Fruit fly (Drosophila melanogaster): Measurements from ENCODE around the gene Sry-beta.

Gene Sry-beta

dm6 chr3R:30014977-30015514, 24.5 kb upstream of the Sry-beta start, which contains the start of gene CG7920 (continued):
- TF ChIP-seq chif (GFP tag; optimal IDR thresholded peaks at IDR 0.05) = no peak
- no peak for TF ChIP-seq fd96Cb (tag; optimal IDR thresholded peaks at IDR 0.05)
- TF ChIP-seq CG10366 (GFP tag; IDR thresholded peaks at IDR 0.05) = no peak
- peak; percentile 10 for TF ChIP-seq maf-S (GFP tag; optimal IDR thresholded peaks at IDR 0.05)
- no peak for TF ChIP-seq gce (GFP tag; IDR thresholded peaks at IDR 0.05)
- TF ChIP-seq oc (tag; optimal IDR thresholded peaks at IDR 0.05) = no peak
- peak; percentile 39 for TF ChIP-seq CG14710 (tag; optimal IDR thresholded peaks at IDR 0.05)
- no peak for TF ChIP-seq CG30431 (GFP tag; optimal IDR thresholded peaks at IDR 0.05)
- no peak for TF ChIP-seq CG43689 (GFP tag; IDR thresholded peaks at IDR 0.05)
- TF ChIP-seq bab2 (GFP tag; optimal IDR thresholded peaks at IDR 0.05) = no peak
- TF ChIP-seq CG10209 (GFP tag; optimal IDR thresholded peaks at IDR 0.05) = no peak
- TF ChIP-seq Hsf (GFP tag; optimal IDR thresholded peaks at IDR 0.05) = no peak
- TF ChIP-seq CG1233 (GFP tag; optimal IDR thresholded peaks at IDR 0.05) = no peak
- TF ChIP-seq Taf1 (GFP tag; IDR thresholded peaks at IDR 0.05) = no peak
- TF ChIP-seq CG10274 (GFP tag; optimal IDR thresholded peaks at IDR 0.05) = peak; percentile 16
- peak; percentile 9 for TF ChIP-seq HLH54F (GFP tag; optimal IDR thresholded peaks at IDR 0.05)
- TF ChIP-seq Vsx1 (GFP tag; optimal IDR thresholded peaks at IDR 0.05) = no peak
- TF ChIP-seq CG6272 (GFP tag; IDR thresholded peaks at IDR 0.05) = no peak
- TF ChIP-seq Side (GFP tag; optimal IDR thresholded peaks at IDR 0.05) = no peak
- no peak for TF ChIP-seq CkIIα-i1 (GFP tag; IDR thresholded peaks at IDR 0.05)
- no peak for TF ChIP-seq Mad (GFP tag; optimal IDR thresholded peaks at IDR 0.05)
- TF ChIP-seq CG17612 (GFP tag; IDR thresholded peaks at IDR 0.05) = no peak
- TF ChIP-seq eyg (GFP tag; optimal IDR thresholded peaks at IDR 0.05) = peak; percentile 34
- no peak for TF ChIP-seq CG5953 (GFP tag; IDR thresholded peaks at IDR 0.05)
- TF ChIP-seq CG8089 (GFP tag; optimal IDR thresholded peaks at IDR 0.05) = no peak
- no peak for TF ChIP-seq sisA (GFP tag; IDR thresholded peaks at IDR 0.05)
- no peak for TF ChIP-seq CG12155 (GFP tag; optimal IDR thresholded peaks at IDR 0.05)
- TF ChIP-seq Lim3 (GFP tag; IDR thresholded peaks at IDR 0.05) = no peak
- TF ChIP-seq ash1 (GFP tag; optimal IDR thresholded peaks at IDR 0.05) = no peak
- TF ChIP-seq CG14014 (GFP tag; IDR thresholded peaks at IDR 0.05) = no peak
- TF ChIP-seq Doc3 (GFP tag; IDR thresholded peaks at IDR 0.05; ENCODE audit: partially characterized antibody) = peak; percentile 81
- no peak for TF ChIP-seq Fer2 (tag; optimal IDR thresholded peaks at IDR 0.05)
- TF ChIP-seq CoRest (tag; optimal IDR thresholded peaks at IDR 0.05) = peak; percentile 34
- no peak for TF ChIP-seq CG4707 (GFP tag; optimal IDR thresholded peaks at IDR 0.05)
- TF ChIP-seq trh (GFP tag; optimal IDR thresholded peaks at IDR 0.05) = no peak
- peak; percentile 98 for TF ChIP-seq CG15514 (GFP tag; optimal IDR thresholded peaks at IDR 0.05)
- no peak for TF ChIP-seq zfh1 (GFP tag; IDR thresholded peaks at IDR 0.05)
- no peak for TF ChIP-seq CG18011 (GFP tag; optimal IDR thresholded peaks at IDR 0.05)
- TF ChIP-seq Ssrp (tag; optimal IDR thresholded peaks at IDR 0.05) = no peak
- TF ChIP-seq cas (GFP tag; IDR thresholded peaks at IDR 0.05) = no peak
- TF ChIP-seq CG7786 (GFP tag; optimal IDR thresholded peaks at IDR 0.05) = no peak
- no peak for TF ChIP-seq CG17328 (GFP tag; IDR thresholded peaks at IDR 0.05)
- TF ChIP-seq CG42726 (GFP tag; IDR thresholded peaks at IDR 0.05; ENCODE audit: partially characterized antibody) = peak; percentile 46; the same call in 1 of the 2 replicates
- no peak for TF ChIP-seq CG3163 (GFP tag; optimal IDR thresholded peaks at IDR 0.05)
- no peak for TF ChIP-seq Dip2 (GFP tag; IDR thresholded peaks at IDR 0.05)
- TF ChIP-seq kay (GFP tag; optimal IDR thresholded peaks at IDR 0.05) = no peak
- TF ChIP-seq CG17359 (tag; optimal IDR thresholded peaks at IDR 0.05) = no peak
- peak; percentile 44; the same call in 1 of the 3 replicates for TF ChIP-seq zen2 (GFP tag; IDR thresholded peaks at IDR 0.05; ENCODE audit: partially characterized antibody)
- peak; percentile 76 for TF ChIP-seq knrl (GFP tag; IDR thresholded peaks at IDR 0.05; ENCODE audit: partially characterized antibody)
- no peak for TF ChIP-seq sens (GFP tag)
- no peak; the same call in 2 of the 3 replicates for TF ChIP-seq dysf (GFP tag; IDR thresholded peaks at IDR 0.05)

Data from whole organism, embryonic.